Worm (Caenorhabditis elegans): ENCODE results near the gene nhr-125.

DNA sequence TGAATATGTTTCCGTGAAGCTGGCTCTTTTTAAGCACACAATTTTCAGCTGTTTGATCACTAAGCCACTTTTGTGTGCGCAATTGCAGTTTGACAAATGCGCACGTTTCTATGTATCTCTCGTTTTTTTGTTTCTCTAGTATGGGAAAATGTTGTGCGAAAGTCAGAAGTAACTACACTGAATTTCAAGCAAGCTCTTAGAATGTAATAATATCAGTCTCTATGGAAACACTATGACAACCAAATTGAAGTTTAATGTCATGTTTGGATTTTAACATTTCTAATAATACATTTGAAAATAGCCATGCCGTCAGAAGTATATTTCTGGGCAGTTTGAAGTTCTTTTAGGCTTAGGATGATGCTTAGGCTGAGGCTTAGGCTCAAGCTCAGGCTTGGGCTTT is 5.4 kb downstream of the nhr-125 start, which contains the start of gene ZC132.9:
- TF ChIP-seq ztf-4 (tag; optimal IDR thresholded peaks at IDR 0.05) (no peak), ceh-16 (tag; optimal IDR thresholded peaks at IDR 0.05) (no peak), ztf-11 (tag; optimal IDR thresholded peaks at IDR 0.05) (no peak), lin-39 (tag; optimal IDR thresholded peaks at IDR 0.05) (no peak), R02D3.7 (tag; optimal IDR thresholded peaks at IDR 0.05) (no peak), mdl-1 (tag; optimal IDR thresholded peaks at IDR 0.05) (no peak), nhr-237 (tag; optimal IDR thresholded peaks at IDR 0.05) (no peak), peb-1 (tag; optimal IDR thresholded peaks at IDR 0.05) (no peak), nhr-77 (tag; optimal IDR thresholded peaks at IDR 0.05) (no peak), Y55F3AM.14 (GFP tag; optimal IDR thresholded peaks at IDR 0.05) (no peak), nhr-23 (tag; optimal IDR thresholded peaks at IDR 0.05) (no peak), mab-5 (tag; optimal IDR thresholded peaks at IDR 0.05) (no peak)
